Worm (Caenorhabditis elegans) whole organism, mixed stage, embryonic: Measurements from ENCODE around the gene saeg-1.

Experiments used
- ceh-83 ChIP-seq: fragments of 200-800 bp; sonication (Bioruptor generic); optimal IDR thresholded peaks from 2 replicates; lab custom pipeline; 2018; ENCODE audit warnings: mild to moderate bottlenecking, missing genetic modification characterization, missing compliant biosample characterization
- ces-1 ChIP-seq: fragments of 150-350 bp; optimal IDR thresholded peaks from 2 replicates; lab custom pipeline; 2014; ENCODE audit warnings: missing biosample characterization, missing genetic modification reagents, missing genetic modification characterization
- elt-1 ChIP-seq: sonication (generic microtip); optimal IDR thresholded peaks from 2 replicates; lab custom pipeline; 2017; ENCODE audit warnings: missing genetic modification characterization, mild to moderate bottlenecking, missing compliant biosample characterization, antibody characterized with exemption, moderate library complexity, borderline replicate concordance; ENCODE audit not compliant: insufficient read depth
- elt-3 ChIP-seq: fragments of 150-350 bp; optimal IDR thresholded peaks from 2 replicates; lab custom pipeline; 2014; ENCODE audit warnings: missing biosample characterization, missing genetic modification characterization
- lin-13 ChIP-seq: fragments of 150-350 bp; optimal IDR thresholded peaks from 2 replicates; lab custom pipeline; 2014; ENCODE audit warnings: missing biosample characterization, missing genetic modification characterization
- lsy-2 ChIP-seq: fragments of 150-350 bp; optimal IDR thresholded peaks from 2 replicates; lab custom pipeline; 2014; ENCODE audit warnings: missing biosample characterization, missing genetic modification characterization
- mep-1 ChIP-seq: fragments of 150-350 bp; optimal IDR thresholded peaks from 2 replicates; lab custom pipeline; 2017; ENCODE audit warnings: missing biosample characterization, missing genetic modification reagents, missing genetic modification characterization, inconsistent platforms
- nhr-28 ChIP-seq: fragments of 150-350 bp; optimal IDR thresholded peaks from 2 replicates; lab custom pipeline; 2014; ENCODE audit warnings: missing biosample characterization, missing genetic modification characterization
- nhr-76 ChIP-seq: sonication (generic microtip); optimal IDR thresholded peaks from 2 replicates; lab custom pipeline; 2017; ENCODE audit warnings: missing biosample characterization, missing genetic modification characterization
- pha-4 ChIP-seq: fragments of 150-350 bp; optimal IDR thresholded peaks from 2 replicates; lab custom pipeline; 2018; ENCODE audit warnings: missing biosample characterization, missing genetic modification reagents, missing genetic modification characterization
- sem-2 ChIP-seq: fragments of 200-800 bp; sonication (Bioruptor generic); optimal IDR thresholded peaks from 2 replicates; lab custom pipeline; 2018; ENCODE audit warnings: mild to moderate bottlenecking, missing genetic modification characterization, missing compliant biosample characterization
- snpc-4 ChIP-seq: fragments of 150-350 bp; optimal IDR thresholded peaks from 2 replicates; lab custom pipeline; 2014; ENCODE audit warnings: missing biosample characterization, missing genetic modification characterization
- unc-120 ChIP-seq: sonication (generic microtip); optimal IDR thresholded peaks from 2 replicates; lab custom pipeline; 2017; ENCODE audit warnings: missing genetic modification characterization, missing compliant biosample characterization; ENCODE audit not compliant: poor library complexity, severe bottlenecking
- unc-39 ChIP-seq: fragments of 150-350 bp; optimal IDR thresholded peaks from 2 replicates; lab custom pipeline; 2014; ENCODE audit warnings: missing biosample characterization, missing genetic modification characterization

DNA sequence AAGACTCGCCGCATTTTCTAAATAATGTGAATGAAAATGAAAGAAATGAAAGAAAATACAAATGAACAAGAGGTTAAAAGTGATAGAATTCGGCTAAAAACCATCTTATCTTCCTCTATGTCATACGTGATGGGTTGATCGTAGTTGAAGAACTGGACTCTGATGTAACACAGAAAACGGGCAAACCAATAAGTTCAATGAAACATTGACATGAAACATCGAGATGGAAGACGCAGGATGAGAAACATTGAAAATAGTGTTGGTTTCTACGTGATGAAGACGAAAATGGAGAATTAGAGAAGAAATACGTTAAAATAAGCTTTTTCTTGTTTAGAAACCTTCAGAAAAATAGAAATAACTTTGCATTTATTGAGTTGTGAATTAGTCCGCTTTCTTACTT, 25.5 kb upstream of the saeg-1 start, which contains the start of gene F32D8.12:
- TF ChIP-seq sem-2 (GFP tag; lab: Kevin White, UChicago) (no peak), ces-1 (GFP tag; lab: Kevin White, UChicago) (no peak), mep-1 (tag; lab: Kevin White, UChicago) (no peak), pha-4 (tag; lab: Kevin White, UChicago) (no peak), ceh-83 (GFP tag; lab: Kevin White, UChicago) (no peak), lsy-2 (tag; lab: Kevin White, UChicago) (no peak), elt-1 (tag; lab: Kevin White, UChicago) (no peak), unc-120 (no peak), nhr-28 (tag; lab: Kevin White, UChicago) (no peak), nhr-76 (tag; lab: Kevin White, UChicago) (no peak), lin-13 (no peak), unc-39 (no peak), snpc-4 (no peak), elt-3 (tag; lab: Kevin White, UChicago) (no peak)
